Fruit fly (Drosophila melanogaster): ENCODE measurements around the gene Whamy.
A peak's percentile ranks its signal among the peaks of the same experiment; 100 is the strongest.

The Whamy gene

dm6 chr3R:9774147-9774546 lies at the start of gene Whamy:
TSS of gene Whamy (minus strand) at chr3R:9774419.
- no peak for TF ChIP-seq brk (GFP tag; optimal IDR thresholded peaks at IDR 0.05)
- no peak for TF ChIP-seq dmrt93B (GFP tag; optimal IDR thresholded peaks at IDR 0.05)
- TF ChIP-seq lola (GFP tag; optimal IDR thresholded peaks at IDR 0.05), result no peak
- no peak for TF ChIP-seq Dfd (GFP tag; optimal IDR thresholded peaks at IDR 0.05)
- TF ChIP-seq usp (GFP tag; optimal IDR thresholded peaks at IDR 0.05), result no peak
- TF ChIP-seq tai (GFP tag; optimal IDR thresholded peaks at IDR 0.05), result no peak
- TF ChIP-seq h (GFP tag; optimal IDR thresholded peaks at IDR 0.05), result peak; percentile 5
- TF ChIP-seq Myc (optimal IDR thresholded peaks at IDR 0.05), result no peak
- peak; percentile 17 for TF ChIP-seq OdsH (GFP tag; optimal IDR thresholded peaks at IDR 0.05)
- peak; percentile 24 for TF ChIP-seq br (GFP tag; optimal IDR thresholded peaks at IDR 0.05)
- no peak for TF ChIP-seq Rel (GFP tag; optimal IDR thresholded peaks at IDR 0.05)
- peak; percentile 93 for TF ChIP-seq Rel (tag; optimal IDR thresholded peaks at IDR 0.05)
- TF ChIP-seq dl (GFP tag; optimal IDR thresholded peaks at IDR 0.05; ENCODE audit: insufficient read depth in 1 of 2, partially characterized antibody in 2 of 2), result no peak
- peak; percentile 4 for TF ChIP-seq rgr (GFP tag; optimal IDR thresholded peaks at IDR 0.05)
- no peak for TF ChIP-seq Hr78 (GFP tag; optimal IDR thresholded peaks at IDR 0.05)
- peak; percentile 12 for TF ChIP-seq Hr83 (GFP tag; optimal IDR thresholded peaks at IDR 0.05; ENCODE audit: poor library complexity, severe bottlenecking)
- peak; percentile 27 for TF ChIP-seq Sp1 (GFP tag; optimal IDR thresholded peaks at IDR 0.05)
- TF ChIP-seq CrebA (GFP tag; optimal IDR thresholded peaks at IDR 0.05; ENCODE audit: borderline replicate concordance), result no peak
- peak; percentile 8 for TF ChIP-seq Jra (GFP tag; optimal IDR thresholded peaks at IDR 0.05)

dm6 chr3R:9823723-9824122 lies 49.5 kb upstream of the Whamy start, which contains the start of gene CG34302:
TSS of gene CG34302 (minus strand) at chr3R:9823823.
- TF ChIP-seq rgr (GFP tag; optimal IDR thresholded peaks at IDR 0.05), result no peak
- no peak for TF ChIP-seq GATAd (GFP tag; optimal IDR thresholded peaks at IDR 0.05)
- no peak for TF ChIP-seq CrebA (GFP tag; optimal IDR thresholded peaks at IDR 0.05; ENCODE audit: borderline replicate concordance)
- TF ChIP-seq N (GFP tag; optimal IDR thresholded peaks at IDR 0.05), result no peak
- no peak for TF ChIP-seq Abd-B (GFP tag; optimal IDR thresholded peaks at IDR 0.05)
- no peak for TF ChIP-seq Hr83 (GFP tag; optimal IDR thresholded peaks at IDR 0.05; ENCODE audit: poor library complexity, severe bottlenecking)
- no peak for TF ChIP-seq h (GFP tag; optimal IDR thresholded peaks at IDR 0.05)
- no peak for TF ChIP-seq sage (GFP tag; optimal IDR thresholded peaks at IDR 0.05)
- no peak for TF ChIP-seq usp (GFP tag; optimal IDR thresholded peaks at IDR 0.05)
- TF ChIP-seq brk (GFP tag; optimal IDR thresholded peaks at IDR 0.05), result no peak

- TF ChIP-seq woc (GFP tag; optimal IDR thresholded peaks at IDR 0.05) (no peak), ey (GFP tag; optimal IDR thresholded peaks at IDR 0.05) (no peak), Dif (GFP tag; optimal IDR thresholded peaks at IDR 0.05; ENCODE audit: partially characterized antibody) (no peak)
These were observed 46.9 kb upstream of the Whamy start, which contains the start of gene CG42857 for dm6 chr3R:9821091-9821490. TSS of gene CG42857 (minus strand) at chr3R:9821191.

- TF ChIP-seq Hr83 (GFP tag; optimal IDR thresholded peaks at IDR 0.05; ENCODE audit: poor library complexity, severe bottlenecking), result no peak
- no peak for TF ChIP-seq br (GFP tag; optimal IDR thresholded peaks at IDR 0.05)
- TF ChIP-seq usp (GFP tag; optimal IDR thresholded peaks at IDR 0.05), result no peak
- TF ChIP-seq Vsx2 (GFP tag; optimal IDR thresholded peaks at IDR 0.05; ENCODE audit: partially characterized antibody), result no peak
- TF ChIP-seq rgr (GFP tag; optimal IDR thresholded peaks at IDR 0.05), result no peak
- TF ChIP-seq dl (GFP tag; optimal IDR thresholded peaks at IDR 0.05; ENCODE audit: insufficient read depth in 1 of 2, partially characterized antibody in 2 of 2), result no peak
- no peak for TF ChIP-seq jim (GFP tag; optimal IDR thresholded peaks at IDR 0.05)
- TF ChIP-seq Dif (GFP tag; optimal IDR thresholded peaks at IDR 0.05; ENCODE audit: partially characterized antibody), result no peak
- TF ChIP-seq GATAd (GFP tag; optimal IDR thresholded peaks at IDR 0.05), result no peak
These were observed 45.6 kb upstream of the Whamy start, which contains the start of gene CG9458 for dm6 chr3R:9819777-9820176. TSS of gene CG9458 (minus strand) at chr3R:9819877.

- TF ChIP-seq psq (GFP tag; optimal IDR thresholded peaks at IDR 0.05) (no peak), CrebA (GFP tag; optimal IDR thresholded peaks at IDR 0.05; ENCODE audit: borderline replicate concordance) (no peak), dsf (GFP tag; optimal IDR thresholded peaks at IDR 0.05; ENCODE audit: borderline replicate concordance) (no peak), Dfd (GFP tag; optimal IDR thresholded peaks at IDR 0.05) (no peak), usp (GFP tag; optimal IDR thresholded peaks at IDR 0.05) (no peak), br (GFP tag; optimal IDR thresholded peaks at IDR 0.05) (no peak), Hnf4 (GFP tag; optimal IDR thresholded peaks at IDR 0.05) (no peak), Vsx2 (GFP tag; optimal IDR thresholded peaks at IDR 0.05; ENCODE audit: partially characterized antibody) (no peak), jim (GFP tag; optimal IDR thresholded peaks at IDR 0.05) (no peak), rgr (GFP tag; optimal IDR thresholded peaks at IDR 0.05) (no peak), Rel (GFP tag; optimal IDR thresholded peaks at IDR 0.05) (no peak), Rel (tag; optimal IDR thresholded peaks at IDR 0.05) (no peak), Hr83 (GFP tag; optimal IDR thresholded peaks at IDR 0.05; ENCODE audit: poor library complexity, severe bottlenecking) (no peak), sage (GFP tag; optimal IDR thresholded peaks at IDR 0.05) (no peak), Hr78 (GFP tag; optimal IDR thresholded peaks at IDR 0.05) (no peak), brk (GFP tag; optimal IDR thresholded peaks at IDR 0.05) (no peak), dmrt93B (GFP tag; optimal IDR thresholded peaks at IDR 0.05) (no peak), pan (optimal IDR thresholded peaks at IDR 0.05) (no peak)
These were observed 44.1 kb upstream of the Whamy start, which contains the start of gene CG9459 for dm6 chr3R:9818295-9818694. TSS of gene CG9459 (minus strand) at chr3R:9818395.

Measured in whole organism, wandering third instar larva.